Worm (Caenorhabditis elegans) whole organism, early embryonic: ENCODE results near the gene gpla-1.

Experiments
- F13C5.2 ChIP-seq: sonication (generic microtip); optimal IDR thresholded peaks from 2 replicates; lab custom pipeline; 2017; ENCODE audit warnings: mild to moderate bottlenecking, missing genetic modification characterization, inconsistent platforms, missing compliant biosample characterization
- aly-1 ChIP-seq: sonication (generic microtip); optimal IDR thresholded peaks from 2 replicates; lab custom pipeline; 2016; ENCODE audit warnings: missing genetic modification characterization, missing compliant biosample characterization
- ama-1 ChIP-seq: fragments of 150-350 bp; optimal IDR thresholded peaks from 2 replicates; lab custom pipeline; 2014
- ceh-13 ChIP-seq: fragments of 200-800 bp; sonication (Bioruptor generic); optimal IDR thresholded peaks from 2 replicates; lab custom pipeline; 2018; ENCODE audit warnings: mild to moderate bottlenecking, missing genetic modification characterization, missing compliant biosample characterization
- ceh-36 ChIP-seq: sonication (generic microtip); optimal IDR thresholded peaks from 2 replicates; lab custom pipeline; 2016; ENCODE audit warnings: missing genetic modification characterization, inconsistent platforms, missing compliant biosample characterization
- ets-7 ChIP-seq: sonication (generic microtip); optimal IDR thresholded peaks from 2 replicates; lab custom pipeline; 2016; ENCODE audit warnings: missing genotype, missing genetic modification characterization, missing compliant biosample characterization
- flt-1 ChIP-seq: fragments of 200-800 bp; sonication (Bioruptor generic); IDR thresholded peaks from 2 replicates; pipeline ENCODE4 v1.3.6; 2022; ENCODE audit warnings: missing genetic modification characterization, missing compliant biosample characterization
- hmg-4 ChIP-seq: fragments of 200-800 bp; sonication (Bioruptor generic); optimal IDR thresholded peaks from 2 replicates; lab custom pipeline; 2018; ENCODE audit warnings: mild to moderate bottlenecking, missing genetic modification characterization, missing compliant biosample characterization
- hnd-1 ChIP-seq: sonication (generic microtip); optimal IDR thresholded peaks from 2 replicates; lab custom pipeline; 2016; ENCODE audit warnings: missing genetic modification characterization, missing compliant biosample characterization
- tbx-11 ChIP-seq: fragments of 200-800 bp; sonication (Bioruptor generic); IDR thresholded peaks from 2 replicates; pipeline ENCODE4 v1.3.6; 2022; ENCODE audit warnings: missing genetic modification characterization, missing compliant biosample characterization
- tra-4 ChIP-seq: sonication (generic microtip); optimal IDR thresholded peaks from 2 replicates; lab custom pipeline; 2017; ENCODE audit warnings: missing genetic modification characterization, missing compliant biosample characterization

ce11 chrV:11921229-11921628, 16.4 kb downstream of the gpla-1 start:
- no peak for TF ChIP-seq F13C5.2
- no peak for TF ChIP-seq ama-1 (lab: Kevin White, UChicago)
- TF ChIP-seq aly-1: no peak
- no peak for TF ChIP-seq ets-7 (tag; lab: Kevin White, UChicago)
- no peak for TF ChIP-seq tra-4 (tag; lab: Kevin White, UChicago)
- TF ChIP-seq hnd-1 (tag; lab: Kevin White, UChicago): no peak
- TF ChIP-seq flt-1: no peak
- no peak for TF ChIP-seq hmg-4
- TF ChIP-seq ceh-13 (GFP tag; lab: Kevin White, UChicago): no peak
- no peak for TF ChIP-seq tbx-11
- no peak for TF ChIP-seq ceh-36 (tag; lab: Kevin White, UChicago)
